Worm (Caenorhabditis elegans) whole organism, midembryonic: ENCODE data around the gene math-8.

Source experiments
- T22C8.4 ChIP-seq: fragments of 200-800 bp; sonication (Bioruptor generic); IDR thresholded peaks from 2 replicates; pipeline ENCODE4 v1.3.6; 2022; ENCODE audit warnings: missing genetic modification characterization, missing compliant biosample characterization
- cog-1 ChIP-seq: sonication (generic microtip); optimal IDR thresholded peaks from 2 replicates; lab custom pipeline; 2016; ENCODE audit warnings: missing genetic modification characterization, missing compliant biosample characterization
- flt-1 ChIP-seq: fragments of 200-800 bp; sonication (Bioruptor generic); IDR thresholded peaks from 2 replicates; pipeline ENCODE4 v1.3.6; 2022; ENCODE audit warnings: missing genetic modification characterization, missing compliant biosample characterization
- klf-2 ChIP-seq: fragments of 200-800 bp; sonication (Bioruptor generic); conservative IDR thresholded peaks from 2 replicates; pipeline ENCODE4 v1.3.6; 2022; ENCODE audit warnings: missing genetic modification reagents, missing genetic modification characterization, missing compliant biosample characterization
- med-1 ChIP-seq: sonication (generic microtip); optimal IDR thresholded peaks from 2 replicates; lab custom pipeline; 2017; ENCODE audit warnings: missing genetic modification characterization, mild to moderate bottlenecking, missing compliant biosample characterization, antibody characterized with exemption, missing genetic modification reagents; ENCODE audit not compliant: insufficient read depth
- ref-1 ChIP-seq: fragments of 200-800 bp; sonication (Bioruptor generic); conservative IDR thresholded peaks from 2 replicates; pipeline ENCODE4 v1.3.6; 2022; ENCODE audit warnings: missing genetic modification reagents, missing genetic modification characterization, missing compliant biosample characterization
- tab-1 ChIP-seq: fragments of 200-800 bp; sonication (Bioruptor generic); IDR thresholded peaks from 2 replicates; pipeline ENCODE4 v1.3.6; 2022; ENCODE audit warnings: missing genetic modification characterization, missing compliant biosample characterization
- ztf-23 ChIP-seq: fragments of 200-800 bp; sonication (Bioruptor generic); IDR thresholded peaks from 2 replicates; pipeline ENCODE4 v1.3.6; 2022; ENCODE audit warnings: missing genetic modification reagents, missing genetic modification characterization, missing compliant biosample characterization
- ztf-29 ChIP-seq: fragments of 200-800 bp; sonication (Bioruptor generic); IDR thresholded peaks from 2 replicates; pipeline ENCODE4 v1.3.6; 2022; ENCODE audit warnings: missing genetic modification reagents, missing genetic modification characterization, missing compliant biosample characterization

math-8 gene

DNA sequence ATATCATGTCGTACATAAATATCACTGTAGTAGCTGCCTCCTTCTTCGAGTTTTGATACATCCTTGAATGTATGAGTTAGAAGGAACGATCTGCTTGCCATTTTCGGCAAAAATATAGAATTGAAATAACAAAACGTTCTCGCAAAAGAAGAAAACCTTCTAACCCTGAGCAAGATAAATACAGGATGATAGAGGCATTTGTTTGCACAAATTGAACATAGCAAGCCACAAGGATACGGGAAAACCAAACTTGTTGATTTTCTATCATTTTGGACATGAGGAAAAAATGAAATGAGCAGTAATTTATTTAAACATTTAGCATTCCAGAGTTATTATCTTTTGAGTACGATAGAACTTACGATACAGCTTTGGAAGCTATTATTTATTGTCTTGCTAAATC lies at the start of gene math-8:
TSS of gene math-8 (minus strand) at position 101 of the 400 bp plus-strand sequence.
- TF ChIP-seq klf-2 (no peak), ztf-23 (GFP tag; lab: Robert Waterston, UW) (no peak), tab-1 (GFP tag; lab: Robert Waterston, UW) (no peak), T22C8.4 (no peak), ztf-29 (no peak), med-1 (GFP tag; lab: Kevin White, UChicago) (no peak), flt-1 (GFP tag; lab: Robert Waterston, UW) (no peak), cog-1 (no peak), ref-1 (GFP tag; lab: Robert Waterston, UW) (no peak)

DNA sequence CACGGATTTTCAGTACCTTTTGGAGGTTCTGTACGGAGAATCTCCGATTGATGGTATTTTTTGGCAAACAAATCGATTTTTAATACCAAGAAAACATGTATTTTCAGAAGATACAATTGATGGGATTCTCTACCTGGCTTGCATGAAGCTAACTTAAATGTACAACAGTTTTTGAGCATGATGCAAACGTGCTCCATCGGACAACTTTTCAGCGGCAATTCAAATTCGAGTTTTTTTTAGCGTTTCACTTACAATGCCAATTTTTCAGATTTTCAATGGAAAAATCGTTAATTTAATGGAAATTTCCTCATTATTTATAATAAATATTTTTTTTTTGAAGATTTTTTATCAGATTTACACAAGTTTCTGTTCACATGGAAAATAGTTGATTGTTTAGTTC lies 39.6 kb upstream of the math-8 start:
- TF ChIP-seq cog-1 (no peak), flt-1 (GFP tag; lab: Robert Waterston, UW) (no peak), ref-1 (GFP tag; lab: Robert Waterston, UW) (no peak), ztf-29 (no peak), klf-2 (no peak), T22C8.4 (no peak), tab-1 (GFP tag; lab: Robert Waterston, UW) (no peak), med-1 (GFP tag; lab: Kevin White, UChicago) (no peak), ztf-23 (GFP tag; lab: Robert Waterston, UW) (no peak)

DNA sequence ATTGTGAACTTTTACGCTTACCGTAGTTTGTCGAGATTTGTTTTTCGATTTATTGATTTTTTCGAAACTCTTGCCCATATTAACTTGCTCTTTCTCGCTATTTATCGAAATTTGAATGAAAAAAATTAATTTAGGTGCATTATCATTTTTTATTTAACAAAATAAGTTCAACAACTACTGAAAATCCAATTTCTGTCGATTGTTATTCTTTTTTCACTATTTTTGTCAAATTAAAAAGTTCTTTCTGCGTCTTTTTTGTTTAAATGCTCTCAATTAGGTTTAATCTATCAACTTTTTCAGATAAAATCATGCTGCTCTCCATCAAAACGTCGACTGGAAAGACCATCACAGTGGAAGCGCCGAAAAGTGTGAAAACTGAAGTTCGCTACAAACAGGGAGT lies 37.2 kb upstream of the math-8 start, which contains the start of gene F52C6.2:
TSS of gene F52C6.2 (plus strand) at position 301 of the 400 bp plus-strand sequence.
- TF ChIP-seq ztf-29, result no peak
- no peak for TF ChIP-seq med-1 (GFP tag; lab: Kevin White, UChicago)
- TF ChIP-seq klf-2, result no peak
- TF ChIP-seq ztf-23 (GFP tag; lab: Robert Waterston, UW), result no peak
- TF ChIP-seq flt-1 (GFP tag; lab: Robert Waterston, UW), result no peak
- no peak for TF ChIP-seq cog-1
- TF ChIP-seq ref-1 (GFP tag; lab: Robert Waterston, UW), result no peak
- TF ChIP-seq tab-1 (GFP tag; lab: Robert Waterston, UW), result no peak
- TF ChIP-seq T22C8.4, result no peak

DNA sequence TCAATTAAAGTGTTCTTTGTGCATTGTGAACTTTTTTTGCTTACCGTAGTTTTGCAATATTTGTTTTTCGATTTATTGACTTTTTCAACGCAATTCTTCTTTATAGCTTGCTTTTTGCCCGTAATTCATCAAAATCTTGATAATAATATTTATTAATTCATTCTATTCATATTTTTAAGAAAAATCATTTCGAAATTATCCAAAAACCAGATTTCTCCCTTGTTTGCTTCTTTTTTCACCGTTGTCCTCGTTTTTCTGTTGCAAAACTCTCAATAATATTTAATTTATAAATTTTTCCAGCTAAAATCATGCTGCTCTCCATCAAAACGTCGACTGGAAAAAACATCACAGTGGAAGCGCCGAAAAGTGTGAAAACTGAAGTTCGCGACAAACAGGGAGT lies 35.5 kb upstream of the math-8 start, which contains the start of gene F52C6.3:
TSS of gene F52C6.3 (plus strand) at position 301 of the 400 bp plus-strand sequence.
- no peak for TF ChIP-seq ref-1 (GFP tag; lab: Robert Waterston, UW)
- TF ChIP-seq klf-2, result no peak
- TF ChIP-seq tab-1 (GFP tag; lab: Robert Waterston, UW), result no peak
- no peak for TF ChIP-seq T22C8.4
- no peak for TF ChIP-seq flt-1 (GFP tag; lab: Robert Waterston, UW)
- no peak for TF ChIP-seq med-1 (GFP tag; lab: Kevin White, UChicago)
- no peak for TF ChIP-seq ztf-23 (GFP tag; lab: Robert Waterston, UW)
- TF ChIP-seq ztf-29, result no peak
- no peak for TF ChIP-seq cog-1

DNA sequence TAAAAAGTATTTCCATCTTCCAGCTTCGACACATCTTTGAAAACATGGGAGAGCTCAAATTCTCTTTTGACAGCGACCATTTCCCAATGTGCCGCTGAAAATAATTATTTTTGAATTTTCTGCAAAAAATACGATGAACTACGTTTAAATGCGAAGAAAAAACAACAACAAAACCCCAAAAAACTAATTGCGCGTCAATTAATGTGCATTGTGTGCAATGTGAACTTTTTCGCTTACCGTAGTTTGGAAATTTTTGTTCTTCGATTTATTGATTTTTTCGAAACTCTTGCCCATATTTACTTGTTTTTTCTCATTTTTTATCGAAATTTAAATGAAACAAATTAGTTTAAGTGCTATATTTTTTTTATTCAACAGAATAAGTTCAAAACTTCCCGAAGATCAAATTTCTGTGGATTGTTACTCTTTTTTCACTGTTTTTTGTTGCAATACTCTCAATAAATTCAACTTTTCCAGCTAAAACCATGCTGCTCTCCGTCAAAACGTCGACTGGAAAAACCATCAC lies 33.8 kb upstream of the math-8 start, which contains the start of the genes bath-2 and F52C6.4:
TSS of gene bath-2 (minus strand) at position 101 of the 523 bp plus-strand sequence.
TSS of gene F52C6.4 (plus strand) at position 473 of the 523 bp plus-strand sequence.
- TF ChIP-seq cog-1 (no peak), klf-2 (no peak), ztf-23 (GFP tag; lab: Robert Waterston, UW) (no peak), ref-1 (GFP tag; lab: Robert Waterston, UW) (no peak), ztf-29 (no peak), T22C8.4 (no peak), tab-1 (GFP tag; lab: Robert Waterston, UW) (no peak), flt-1 (GFP tag; lab: Robert Waterston, UW) (no peak), med-1 (GFP tag; lab: Kevin White, UChicago) (no peak)

DNA sequence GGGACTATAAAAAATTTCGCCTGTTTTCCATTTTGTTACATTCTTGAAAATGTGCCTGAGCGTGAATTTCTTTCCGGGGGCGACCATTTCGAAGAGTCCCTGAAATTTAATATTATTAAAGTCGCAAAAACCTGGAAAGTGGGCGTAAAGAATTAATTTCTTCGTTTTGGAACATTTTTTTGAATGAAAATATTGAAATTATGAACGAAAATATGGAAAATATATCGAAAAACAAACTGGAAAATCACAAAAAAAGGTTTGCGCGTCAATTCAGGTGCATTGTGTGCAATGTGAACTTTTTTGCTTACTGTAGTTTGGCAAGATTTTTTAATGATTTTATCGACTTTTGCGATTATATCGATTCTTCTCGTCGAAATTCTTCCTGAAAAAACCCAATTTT lies 32.0 kb upstream of the math-8 start, which contains the start of gene bath-7:
TSS of gene bath-7 (minus strand) at position 101 of the 400 bp plus-strand sequence.
- TF ChIP-seq tab-1 (GFP tag; lab: Robert Waterston, UW) (no peak), flt-1 (GFP tag; lab: Robert Waterston, UW) (no peak), klf-2 (no peak), ztf-23 (GFP tag; lab: Robert Waterston, UW) (no peak), ref-1 (GFP tag; lab: Robert Waterston, UW) (no peak), T22C8.4 (no peak), med-1 (GFP tag; lab: Kevin White, UChicago) (no peak), cog-1 (no peak), ztf-29 (no peak)

DNA sequence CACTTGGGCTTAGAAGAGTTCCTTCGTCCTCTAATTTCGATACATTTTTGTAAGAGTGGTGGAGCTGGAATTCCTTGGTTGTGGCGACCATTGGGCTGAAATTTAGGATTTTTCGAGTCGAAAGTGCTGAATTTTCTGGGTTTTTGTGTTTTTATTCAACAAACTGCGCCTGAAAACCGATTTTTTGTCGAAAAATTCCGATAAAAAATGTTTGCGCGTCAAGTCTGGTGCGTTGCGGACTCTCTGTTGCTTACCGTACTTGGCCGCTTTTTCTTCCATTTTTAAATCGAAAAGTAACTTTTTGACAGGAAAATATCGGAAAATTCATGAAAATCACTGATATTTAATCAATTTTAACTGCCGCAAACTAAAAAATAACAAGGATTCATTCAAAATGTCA lies 28.9 kb upstream of the math-8 start, which contains the start of gene bath-4:
TSS of gene bath-4 (minus strand) at position 101 of the 400 bp plus-strand sequence.
- no peak for TF ChIP-seq T22C8.4
- no peak for TF ChIP-seq ztf-29
- no peak for TF ChIP-seq tab-1 (GFP tag; lab: Robert Waterston, UW)
- no peak for TF ChIP-seq ref-1 (GFP tag; lab: Robert Waterston, UW)
- TF ChIP-seq klf-2, result no peak
- no peak for TF ChIP-seq med-1 (GFP tag; lab: Kevin White, UChicago)
- no peak for TF ChIP-seq flt-1 (GFP tag; lab: Robert Waterston, UW)
- TF ChIP-seq ztf-23 (GFP tag; lab: Robert Waterston, UW), result no peak
- no peak for TF ChIP-seq cog-1

DNA sequence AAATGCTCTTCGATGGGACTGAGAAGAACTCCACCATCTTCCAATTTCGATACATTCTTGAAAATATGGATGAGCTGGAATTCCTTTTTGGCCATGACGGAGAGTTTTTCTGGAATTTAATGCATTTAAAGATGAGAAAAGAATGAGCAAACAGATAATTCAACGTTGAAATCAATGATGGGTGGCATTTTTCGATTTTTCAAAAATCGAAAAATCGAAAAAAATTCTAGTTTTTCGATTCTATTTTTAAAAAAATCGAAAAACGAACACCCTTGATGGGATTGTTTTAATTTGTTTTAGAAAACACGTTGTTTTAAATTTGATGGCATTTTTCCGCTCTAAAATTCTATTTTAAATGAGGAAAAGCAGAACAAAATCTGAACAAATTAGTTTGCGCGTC lies 23.8 kb upstream of the math-8 start, which contains the start of gene math-31:
TSS of gene math-31 (minus strand) at position 101 of the 400 bp plus-strand sequence.
- TF ChIP-seq T22C8.4, result no peak

DNA sequence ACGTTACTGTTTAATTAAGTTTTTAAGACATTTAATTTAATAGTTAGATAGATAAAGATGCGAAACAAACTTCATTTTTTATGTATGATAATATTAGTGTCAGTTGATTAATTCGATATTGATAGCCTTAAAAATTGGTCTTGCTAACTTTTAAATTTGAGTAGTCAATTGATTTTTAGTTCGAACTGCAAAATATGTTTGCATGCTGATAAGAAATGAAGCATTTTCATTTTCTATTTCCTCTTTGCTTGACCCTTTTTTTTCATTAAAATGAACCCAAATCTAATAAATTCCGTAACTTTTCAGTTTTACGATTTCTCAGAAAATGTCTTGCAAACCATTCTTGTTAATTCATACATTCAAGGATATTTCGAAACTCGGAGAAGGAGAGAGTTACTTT lies 16.1 kb upstream of the math-8 start, which contains the start of gene math-22:
TSS of gene math-22 (plus strand) at position 301 of the 400 bp plus-strand sequence.
- TF ChIP-seq ztf-29 (no peak), ztf-23 (GFP tag; lab: Robert Waterston, UW) (no peak), med-1 (GFP tag; lab: Kevin White, UChicago) (no peak), tab-1 (GFP tag; lab: Robert Waterston, UW) (no peak), flt-1 (GFP tag; lab: Robert Waterston, UW) (no peak), klf-2 (no peak), ref-1 (GFP tag; lab: Robert Waterston, UW) (no peak)

DNA sequence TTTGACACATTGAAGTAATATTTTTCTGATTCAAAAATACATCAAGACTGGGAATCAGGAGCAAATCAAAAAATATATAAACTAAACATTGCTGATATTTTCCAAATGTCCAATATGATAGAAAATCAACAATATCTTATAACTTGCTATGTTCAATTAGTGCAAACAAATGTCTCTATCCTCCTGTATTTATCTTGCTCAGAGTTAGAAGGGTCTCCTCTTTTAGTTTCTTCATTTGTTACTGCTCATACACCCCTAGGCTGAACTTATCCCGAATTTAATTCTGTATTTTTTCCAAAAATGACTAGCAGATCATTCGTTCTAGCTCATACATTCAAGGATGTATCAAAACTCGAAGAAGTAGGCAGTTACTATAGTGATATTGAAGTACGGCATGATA lies 13.0 kb upstream of the math-8 start, which contains the start of gene math-23:
TSS of gene math-23 (plus strand) at position 301 of the 400 bp plus-strand sequence.
- TF ChIP-seq ref-1 (GFP tag; lab: Robert Waterston, UW) (no peak), ztf-23 (GFP tag; lab: Robert Waterston, UW) (no peak), T22C8.4 (no peak), med-1 (GFP tag; lab: Kevin White, UChicago) (no peak), tab-1 (GFP tag; lab: Robert Waterston, UW) (no peak), ztf-29 (no peak), cog-1 (no peak), klf-2 (no peak), flt-1 (GFP tag; lab: Robert Waterston, UW) (no peak)
